Worm (Caenorhabditis elegans): ENCODE measurements around the gene C55C3.73.

The C55C3.73 gene

DNA sequence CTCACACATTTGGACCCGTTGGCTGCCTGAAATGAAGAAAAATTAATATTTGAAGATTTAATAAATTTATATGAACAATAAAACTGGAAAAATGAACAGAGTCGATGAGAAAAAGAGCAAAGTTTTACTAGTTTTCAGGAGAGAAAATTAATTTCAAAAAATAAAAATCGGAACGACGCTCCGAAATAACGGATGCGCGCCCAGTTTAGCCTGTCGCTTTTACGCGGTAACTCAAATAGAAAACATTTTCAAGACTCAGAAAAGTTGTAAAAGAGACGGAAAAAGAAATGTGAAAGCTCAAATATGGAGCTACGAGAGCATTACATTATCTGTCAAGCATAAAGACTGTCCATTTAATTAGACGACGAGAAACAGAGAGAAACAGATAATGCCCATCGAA is at the start of gene C55C3.73, which contains the start of gene perm-5:
Gene C55C3.73, minus strand, starts transcription at position 9 of the 400 bp plus-strand sequence.
Gene perm-5, minus strand, starts transcription at position 26 of the 400 bp plus-strand sequence.
- no peak for TF ChIP-seq nhr-20 (tag; optimal IDR thresholded peaks at IDR 0.05)
- peak in 1 of 2 experiments; percentile 2 for TF ChIP-seq efl-1 (optimal IDR thresholded peaks at IDR 0.05)
- TF ChIP-seq efl-1 (GFP tag; optimal IDR thresholded peaks at IDR 0.05 in 1 of 2) = no peak

DNA sequence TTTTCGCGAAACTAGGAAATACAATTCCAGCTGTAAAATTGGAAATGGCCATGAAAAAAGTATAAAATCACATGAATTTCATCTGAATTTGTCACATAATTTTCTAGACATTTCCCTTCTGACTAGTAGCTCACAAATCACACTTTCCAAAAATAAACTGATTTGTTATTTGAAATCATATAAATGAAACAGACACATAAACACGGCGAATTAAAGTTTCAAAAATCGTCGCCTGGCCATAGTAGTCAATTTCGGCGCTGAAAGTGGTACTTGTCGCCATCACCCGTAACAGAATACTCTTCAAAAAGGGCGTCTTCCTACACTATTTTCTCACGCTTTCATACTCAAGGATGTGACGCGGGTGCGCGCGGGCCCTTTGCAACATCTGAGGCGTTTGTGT is 49.5 kb upstream of the C55C3.73 start:
- peak; percentile 37 for TF ChIP-seq fkh-8 (tag; optimal IDR thresholded peaks at IDR 0.05)
- TF ChIP-seq unc-86 (tag; optimal IDR thresholded peaks at IDR 0.05) = no peak
- TF ChIP-seq nhr-85 (tag) = peak; percentile 51
- peak; percentile 28 for TF ChIP-seq nhr-71 (tag; optimal IDR thresholded peaks at IDR 0.05)

DNA sequence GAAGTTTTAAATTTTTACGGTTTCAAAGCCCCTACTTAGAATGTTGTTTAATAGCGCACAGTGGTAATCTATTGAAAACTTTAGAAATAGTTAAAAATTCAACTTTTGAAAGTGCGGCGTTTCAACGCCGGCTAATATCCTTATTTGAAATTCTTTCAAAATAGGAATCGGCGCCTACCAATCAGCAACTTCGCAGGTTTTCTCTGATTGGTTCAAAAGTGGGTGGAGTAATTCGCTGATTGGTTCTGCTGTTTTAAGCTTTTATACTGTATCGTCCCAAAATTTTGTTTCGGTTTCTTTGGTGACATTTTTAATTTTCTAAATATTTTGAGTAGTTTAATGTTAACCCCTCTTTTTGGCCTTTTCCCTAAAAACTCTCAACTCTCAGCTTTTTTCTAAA is 48.7 kb upstream of the C55C3.73 start:
- TF ChIP-seq lsy-2 (tag; optimal IDR thresholded peaks at IDR 0.05) = no peak
- no peak for TF ChIP-seq Y116A8C.19 (tag; optimal IDR thresholded peaks at IDR 0.05; ENCODE audit: borderline replicate concordance)
- no peak for TF ChIP-seq efl-3 (GFP tag; optimal IDR thresholded peaks at IDR 0.05)
- no peak for TF ChIP-seq grh-1 (GFP tag; IDR thresholded peaks at IDR 0.05)
- TF ChIP-seq nhr-90 (tag; optimal IDR thresholded peaks at IDR 0.05; ENCODE audit: poor library complexity) = no peak
- TF ChIP-seq C16A3.4 (tag; optimal IDR thresholded peaks at IDR 0.05) = no peak
- no peak for TF ChIP-seq nhr-71 (tag; optimal IDR thresholded peaks at IDR 0.05)
- no peak for TF ChIP-seq nhr-47 (tag; optimal IDR thresholded peaks at IDR 0.05)
- no peak for TF ChIP-seq nhr-28 (tag; optimal IDR thresholded peaks at IDR 0.05)
- TF ChIP-seq hlh-17 (GFP tag; optimal IDR thresholded peaks at IDR 0.05; ENCODE audit: borderline replicate concordance) = no peak
- no peak for TF ChIP-seq snpc-4 (tag; optimal IDR thresholded peaks at IDR 0.05)
- no peak for TF ChIP-seq rnt-1 (tag; optimal IDR thresholded peaks at IDR 0.05)
- no peak for TF ChIP-seq isw-1 (GFP tag; IDR thresholded peaks at IDR 0.05)
- TF ChIP-seq unc-30 (tag; optimal IDR thresholded peaks at IDR 0.05) = no peak
- TF ChIP-seq tlp-1 (tag; optimal IDR thresholded peaks at IDR 0.05) = no peak
- TF ChIP-seq fos-1 (tag; optimal IDR thresholded peaks at IDR 0.05) = no peak

DNA sequence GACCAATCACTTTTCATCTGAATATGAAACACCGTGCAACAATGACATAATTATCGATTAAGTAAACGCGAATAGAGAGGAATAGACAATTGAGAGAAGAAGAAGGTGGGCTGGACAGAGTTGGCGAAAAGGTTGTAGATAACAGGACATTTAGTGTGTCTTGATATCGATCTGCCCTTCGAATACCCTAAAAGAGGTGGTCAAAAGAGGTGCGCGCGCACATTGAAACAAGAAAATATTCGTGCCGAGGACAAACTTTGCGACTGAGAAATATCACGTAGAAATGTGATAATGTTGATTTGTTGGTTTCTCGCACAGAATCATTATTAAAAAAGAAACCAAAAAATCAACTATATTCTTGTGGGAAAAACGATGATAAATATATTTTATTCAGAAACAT is 46.6 kb upstream of the C55C3.73 start:
- TF ChIP-seq lin-14 (GFP tag; optimal IDR thresholded peaks at IDR 0.05) (peak; percentile 65), lsy-2 (tag; optimal IDR thresholded peaks at IDR 0.05) (no peak), unc-130 (tag; optimal IDR thresholded peaks at IDR 0.05) (no peak), nhr-85 (tag) (peak; percentile 76), pag-3 (tag; optimal IDR thresholded peaks at IDR 0.05; ENCODE audit: borderline replicate concordance, insufficient read depth) (no peak), unc-30 (tag; optimal IDR thresholded peaks at IDR 0.05) (no peak), mab-9 (GFP tag; IDR thresholded peaks at IDR 0.05) (no peak), grh-1 (GFP tag; IDR thresholded peaks at IDR 0.05) (0 out of 2 replicates have a peak, but pooled peaks have one; percentile 14), dpl-1 (GFP tag; optimal IDR thresholded peaks at IDR 0.05) (no peak), nhr-71 (tag; optimal IDR thresholded peaks at IDR 0.05) (peak; percentile 48), snu-23 (GFP tag; optimal IDR thresholded peaks at IDR 0.05) (peak; percentile 41), nhr-77 (tag; optimal IDR thresholded peaks at IDR 0.05) (no peak), ama-1 (optimal IDR thresholded peaks at IDR 0.05) (no peak), nhr-90 (tag; optimal IDR thresholded peaks at IDR 0.05; ENCODE audit: poor library complexity) (peak; percentile 26), elt-3 (tag; optimal IDR thresholded peaks at IDR 0.05) (peak in 1 of 6 experiments; percentile 29), lin-13 (GFP tag; optimal IDR thresholded peaks at IDR 0.05) (no peak), nhr-19 (GFP tag; conservative IDR thresholded peaks at IDR 0.05) (peak; percentile 15), tbx-2 (tag; optimal IDR thresholded peaks at IDR 0.05) (peak; percentile 24), nhr-20 (tag; optimal IDR thresholded peaks at IDR 0.05) (peak; percentile 87), blmp-1 (tag; optimal IDR thresholded peaks at IDR 0.05) (peak; percentile 18)

DNA sequence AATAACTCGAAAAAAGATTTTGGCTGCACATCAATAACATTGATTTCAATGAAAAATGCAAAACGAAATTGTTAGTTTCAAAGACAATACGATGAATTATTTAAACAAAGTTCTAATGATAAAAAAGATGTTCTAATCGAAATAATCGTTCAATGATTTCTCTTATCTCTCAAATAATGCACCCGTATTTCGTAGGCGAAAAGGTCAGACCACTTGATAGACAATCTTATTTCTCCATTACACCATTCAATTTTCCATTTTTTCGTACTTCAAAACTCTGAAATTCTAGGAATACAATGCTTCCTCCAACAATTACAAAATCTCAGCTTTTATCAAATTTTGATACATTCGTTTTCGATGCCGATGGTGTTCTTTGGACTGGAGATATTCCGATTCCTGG is 40.9 kb upstream of the C55C3.73 start, which contains the start of gene C45E5.1:
Gene C45E5.1, plus strand, starts transcription at position 290 of the 400 bp plus-strand sequence.
- TF ChIP-seq hlh-17 (GFP tag; optimal IDR thresholded peaks at IDR 0.05; ENCODE audit: borderline replicate concordance) = no peak
- no peak for TF ChIP-seq C34B4.2 (tag; optimal IDR thresholded peaks at IDR 0.05)
- TF ChIP-seq rnt-1 (tag; optimal IDR thresholded peaks at IDR 0.05) = no peak
- TF ChIP-seq nhr-84 (tag; optimal IDR thresholded peaks at IDR 0.05) = no peak

Data from whole organism, L1 larva.